Worm (Caenorhabditis elegans): Measurements from ENCODE around the gene pqn-29.

DNA sequence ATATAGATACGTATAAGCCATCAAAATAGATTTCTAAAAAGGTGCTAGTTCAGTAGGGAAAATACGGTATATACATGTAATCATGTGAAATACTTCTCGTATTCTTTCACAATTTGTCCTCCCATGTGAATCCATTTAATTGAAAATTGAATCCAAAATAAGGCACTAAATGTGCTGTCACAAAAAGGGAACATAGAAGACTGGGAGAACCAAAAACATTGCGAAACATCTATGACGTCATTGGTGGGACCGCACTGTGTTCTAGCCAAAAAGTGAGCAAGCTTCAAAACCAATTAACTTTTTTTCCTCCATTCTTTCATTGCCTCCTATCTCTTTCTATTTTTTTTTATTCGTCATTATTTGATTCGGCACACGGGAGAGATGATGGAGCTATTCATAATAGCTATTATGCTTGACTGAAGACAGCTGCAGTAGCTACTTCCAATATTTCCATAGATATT, 12.3 kb upstream of the pqn-29 start, which contains the start of gene cdka-1:
- TF ChIP-seq pes-1 (GFP tag; IDR thresholded peaks at IDR 0.05) (no peak), ama-1 (optimal IDR thresholded peaks at IDR 0.05) (no peak), hmbx-1 (tag; optimal IDR thresholded peaks at IDR 0.05) (no peak), aly-1 (tag; optimal IDR thresholded peaks at IDR 0.05) (no peak), F13C5.2 (tag; optimal IDR thresholded peaks at IDR 0.05) (no peak), flt-1 (GFP tag; IDR thresholded peaks at IDR 0.05) (no peak), sea-1 (GFP tag; conservative IDR thresholded peaks at IDR 0.05) (no peak), scrt-1 (GFP tag; IDR thresholded peaks at IDR 0.05) (no peak)

All from whole organism, early embryonic.